Worm (Caenorhabditis elegans) whole organism, L4/young adult: Measurements from ENCODE around the gene B0302.5.

Source experiments
- W03F9.2 ChIP-seq: fragments of 150-350 bp; optimal IDR thresholded peaks from 2 replicates; lab custom pipeline; 2014; ENCODE audit warnings: missing biosample characterization, missing genetic modification characterization
- him-1 ChIP-seq: sonication (generic microtip); optimal IDR thresholded peaks from 2 replicates; lab custom pipeline; 2016; ENCODE audit warnings: missing genotype, missing genetic modification reagents, missing genetic modification characterization, missing compliant biosample characterization

- TF ChIP-seq W03F9.2 (tag; lab: Kevin White, UChicago) (no peak), him-1 (no peak)
Observed at ce11 chrX:17157089-17157488, 37.8 kb downstream of the B0302.5 start.
